Worm (Caenorhabditis elegans): ENCODE measurements around the gene sdz-33.

DNA sequence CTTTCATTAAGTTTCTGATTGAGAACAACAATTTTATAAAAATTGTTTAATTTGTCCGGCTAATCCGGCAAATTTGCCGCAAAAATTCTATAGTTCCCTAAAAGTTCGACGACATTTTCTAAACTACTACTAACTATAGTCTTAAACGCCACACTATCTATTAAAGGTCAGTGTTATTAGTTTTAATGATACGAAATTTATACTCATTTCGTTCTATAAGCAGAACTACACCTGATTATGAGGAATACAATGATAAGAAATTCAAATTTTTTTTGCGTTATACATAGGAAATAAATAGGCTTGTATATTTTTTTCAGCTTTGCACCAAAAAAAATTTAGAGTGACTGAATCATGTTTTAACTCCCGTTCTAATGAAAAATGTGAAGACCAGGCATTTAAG, 41.2 kb downstream of the sdz-33 start:
- TF ChIP-seq nhr-28 (tag; optimal IDR thresholded peaks at IDR 0.05) = peak; percentile 61
- no peak for TF ChIP-seq egl-27 (tag; optimal IDR thresholded peaks at IDR 0.05)
- TF ChIP-seq mep-1 (tag; optimal IDR thresholded peaks at IDR 0.05) = no peak
- no peak for TF ChIP-seq daf-16 (GFP tag; optimal IDR thresholded peaks at IDR 0.05)
- TF ChIP-seq daf-16 (tag; optimal IDR thresholded peaks at IDR 0.05) = peak; percentile 26
- no peak for TF ChIP-seq ceh-82 (tag; optimal IDR thresholded peaks at IDR 0.05)

Data from whole organism, L4 larva.